Worm (Caenorhabditis elegans): ENCODE results near the gene Y45F10D.16.

ce11 chrIV:13785545-13785944 lies 9.3 kb downstream of the Y45F10D.16 start, which contains the start of gene lact-9:
- TF ChIP-seq mxl-2 (GFP tag; conservative IDR thresholded peaks at IDR 0.05) (no peak), php-3 (GFP tag; IDR thresholded peaks at IDR 0.05) (no peak), egl-27 (tag; optimal IDR thresholded peaks at IDR 0.05) (no peak), jun-1 (tag; optimal IDR thresholded peaks at IDR 0.05) (no peak), lin-39 (tag; optimal IDR thresholded peaks at IDR 0.05) (no peak), fos-1 (tag; optimal IDR thresholded peaks at IDR 0.05) (no peak), nhr-76 (tag; optimal IDR thresholded peaks at IDR 0.05) (no peak), dpl-1 (GFP tag; optimal IDR thresholded peaks at IDR 0.05) (no peak), unc-39 (tag; optimal IDR thresholded peaks at IDR 0.05) (no peak)
